Worm (Caenorhabditis elegans): ENCODE measurements around the gene ZK757.1.

Gene ZK757.1

DNA sequence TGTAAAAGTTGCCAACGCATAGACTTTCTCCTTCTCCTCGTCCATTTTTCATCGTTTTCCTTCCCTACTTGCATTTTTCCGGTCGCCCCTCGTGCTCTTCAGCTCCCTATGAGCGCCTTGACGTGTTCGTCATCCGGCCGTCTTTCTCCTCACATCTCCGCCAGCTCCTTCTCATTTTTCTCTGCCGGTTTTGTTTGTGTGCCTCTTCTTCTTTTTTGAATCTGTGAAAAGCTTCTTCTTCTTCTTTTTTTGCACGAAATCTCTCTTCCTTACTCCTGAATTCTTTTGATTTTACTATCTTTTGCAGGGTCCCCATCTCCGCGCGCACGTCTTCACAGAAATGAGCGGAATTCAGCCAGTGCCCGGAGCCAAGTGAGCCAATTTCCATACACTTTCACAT is 19.4 kb downstream of the ZK757.1 start, which contains the start of gene K11H3.3:
K11H3.3 (plus strand) TSS at position 308 of the 400 bp plus-strand sequence.
- TF ChIP-seq lin-14 (GFP tag; optimal IDR thresholded peaks at IDR 0.05) (peak; percentile 59), efl-1 (optimal IDR thresholded peaks at IDR 0.05) (no peak), efl-1 (GFP tag; optimal IDR thresholded peaks at IDR 0.05 in 1 of 2) (peak in 1 of 2 experiments; percentile 42), ceh-82 (tag; optimal IDR thresholded peaks at IDR 0.05) (peak in 1 of 3 experiments; percentile 0), nhr-12 (tag; optimal IDR thresholded peaks at IDR 0.05) (no peak)

ce11 chrIII:9850877-9851276 is 20.1 kb downstream of the ZK757.1 start:
- TF ChIP-seq lin-15B (tag; optimal IDR thresholded peaks at IDR 0.05), result no peak
- peak; percentile 7 for TF ChIP-seq nhr-71 (tag; optimal IDR thresholded peaks at IDR 0.05)
- TF ChIP-seq nhr-19 (GFP tag; conservative IDR thresholded peaks at IDR 0.05), result peak; percentile 10; the same call in 1 of the 2 replicates
- TF ChIP-seq lin-35 (GFP tag; optimal IDR thresholded peaks at IDR 0.05), result peak in 1 of 2 experiments; percentile 8
- TF ChIP-seq unc-86 (tag; optimal IDR thresholded peaks at IDR 0.05), result no peak
- no peak for TF ChIP-seq unc-98 (GFP tag; IDR thresholded peaks at IDR 0.05)
- no peak for TF ChIP-seq grh-1 (GFP tag; IDR thresholded peaks at IDR 0.05)
- no peak for TF ChIP-seq zip-4 (GFP tag; optimal IDR thresholded peaks at IDR 0.05)
- no peak for TF ChIP-seq unc-30 (tag; optimal IDR thresholded peaks at IDR 0.05)
- TF ChIP-seq nhr-85 (tag), result peak; percentile 64
- TF ChIP-seq lin-14 (GFP tag; optimal IDR thresholded peaks at IDR 0.05), result peak; percentile 31
- no peak for TF ChIP-seq aly-2 (tag; optimal IDR thresholded peaks at IDR 0.05)
- TF ChIP-seq nhr-90 (tag; optimal IDR thresholded peaks at IDR 0.05; ENCODE audit: poor library complexity), result peak; percentile 0
- TF ChIP-seq fkh-8 (tag; optimal IDR thresholded peaks at IDR 0.05), result no peak
- TF ChIP-seq mep-1 (tag; optimal IDR thresholded peaks at IDR 0.05), result peak; percentile 28
- no peak for TF ChIP-seq aha-1 (tag; optimal IDR thresholded peaks at IDR 0.05)
- TF ChIP-seq unc-130 (tag; optimal IDR thresholded peaks at IDR 0.05), result no peak
- TF ChIP-seq snu-23 (GFP tag; optimal IDR thresholded peaks at IDR 0.05), result peak; percentile 5

- TF ChIP-seq pag-3 (tag; optimal IDR thresholded peaks at IDR 0.05; ENCODE audit: borderline replicate concordance, insufficient read depth) (peak; percentile 29), efl-1 (optimal IDR thresholded peaks at IDR 0.05) (no peak), efl-1 (GFP tag; optimal IDR thresholded peaks at IDR 0.05 in 1 of 2) (no peak), jun-1 (tag; optimal IDR thresholded peaks at IDR 0.05) (no peak), lin-39 (tag; optimal IDR thresholded peaks at IDR 0.05) (no peak), ceh-88 (GFP tag; IDR thresholded peaks at IDR 0.05) (no peak), nhr-20 (tag; optimal IDR thresholded peaks at IDR 0.05) (peak; percentile 60), lin-14 (GFP tag; optimal IDR thresholded peaks at IDR 0.05) (peak; percentile 62), elt-2 (tag; optimal IDR thresholded peaks at IDR 0.05) (peak; percentile 1), blmp-1 (tag; optimal IDR thresholded peaks at IDR 0.05) (peak; percentile 58), dpl-1 (GFP tag; optimal IDR thresholded peaks at IDR 0.05) (no peak), dsc-1 (tag; optimal IDR thresholded peaks at IDR 0.05) (no peak), nhr-47 (tag; optimal IDR thresholded peaks at IDR 0.05) (peak; percentile 2), nhr-85 (tag) (peak; percentile 57), lin-13 (GFP tag; optimal IDR thresholded peaks at IDR 0.05) (no peak), rnt-1 (tag; optimal IDR thresholded peaks at IDR 0.05) (no peak), grh-1 (GFP tag; IDR thresholded peaks at IDR 0.05) (no peak), nhr-90 (tag; optimal IDR thresholded peaks at IDR 0.05; ENCODE audit: poor library complexity) (peak; percentile 38), nhr-71 (tag; optimal IDR thresholded peaks at IDR 0.05) (peak; percentile 59), hpl-2 (GFP tag; optimal IDR thresholded peaks at IDR 0.05) (no peak), elt-3 (tag; optimal IDR thresholded peaks at IDR 0.05) (peak in 5 of 6 experiments; percentile 3 to 71 (median 57)), snu-23 (GFP tag; optimal IDR thresholded peaks at IDR 0.05) (peak; percentile 22), ztf-11 (tag; optimal IDR thresholded peaks at IDR 0.05) (no peak), lin-35 (GFP tag; optimal IDR thresholded peaks at IDR 0.05) (peak in 1 of 2 experiments; percentile 20), nhr-11 (tag; optimal IDR thresholded peaks at IDR 0.05) (no peak), pqm-1 (tag; optimal IDR thresholded peaks at IDR 0.05) (no peak), unc-130 (tag; optimal IDR thresholded peaks at IDR 0.05) (no peak), egl-27 (tag; optimal IDR thresholded peaks at IDR 0.05) (peak in 1 of 2 experiments; percentile 29)
These were observed 21.0 kb downstream of the ZK757.1 start for ce11 chrIII:9849950-9850349.
